Fruit fly (Drosophila melanogaster) whole organism, wandering third instar larva: ENCODE measurements around the gene CG1695.

Experiments
- CG9705 ChIP-seq: fragments of 200-800 bp; sonication (Bioruptor generic); optimal IDR thresholded peaks from 2 replicates; lab custom pipeline; 2018; ENCODE audit warnings: missing biosample characterization, mild to moderate bottlenecking, missing genetic modification characterization
- Hnf4 ChIP-seq: fragments of 200-800 bp; sonication (Bioruptor generic); optimal IDR thresholded peaks from 2 replicates; lab custom pipeline; 2016; ENCODE audit warnings: missing biosample characterization, mild to moderate bottlenecking, missing genetic modification characterization
- Hr83 ChIP-seq: fragments of 200-300 bp; sonication (Bioruptor generic); optimal IDR thresholded peaks from 2 replicates; lab custom pipeline; 2016; ENCODE audit warnings: missing biosample characterization, mild to moderate bottlenecking, missing genetic modification characterization, moderate library complexity; ENCODE audit not compliant: poor library complexity, severe bottlenecking
- dl ChIP-seq, 2 experiments: fragments of 175-275, 200-275 bp in 1 of 2; fragments of 200-275 bp in 1 of 2; sonication (Bioruptor generic); optimal IDR thresholded peaks; lab custom pipeline; 2018; ENCODE audit warnings: mild to moderate bottlenecking in 2 of 2, missing biosample characterization in 2 of 2, missing genetic modification characterization in 2 of 2, moderate library complexity in 2 of 2; ENCODE audit not compliant: partially characterized antibody in 2 of 2, insufficient read depth in 1 of 2
- psq ChIP-seq: fragments of 200-800 bp; sonication (Bioruptor generic); optimal IDR thresholded peaks from 3 replicates; lab custom pipeline; 2017; ENCODE audit warnings: missing biosample characterization, mild to moderate bottlenecking, missing genetic modification characterization, moderate library complexity
- sage ChIP-seq: fragments of 200-800 bp; sonication (Bioruptor generic); optimal IDR thresholded peaks from 2 replicates; lab custom pipeline; 2016; ENCODE audit warnings: missing biosample characterization, mild to moderate bottlenecking, missing genetic modification characterization
- woc ChIP-seq: sonication (Bioruptor generic); optimal IDR thresholded peaks from 2 replicates; lab custom pipeline; 2016; ENCODE audit warnings: missing biosample characterization, mild to moderate bottlenecking, missing genetic modification characterization

DNA sequence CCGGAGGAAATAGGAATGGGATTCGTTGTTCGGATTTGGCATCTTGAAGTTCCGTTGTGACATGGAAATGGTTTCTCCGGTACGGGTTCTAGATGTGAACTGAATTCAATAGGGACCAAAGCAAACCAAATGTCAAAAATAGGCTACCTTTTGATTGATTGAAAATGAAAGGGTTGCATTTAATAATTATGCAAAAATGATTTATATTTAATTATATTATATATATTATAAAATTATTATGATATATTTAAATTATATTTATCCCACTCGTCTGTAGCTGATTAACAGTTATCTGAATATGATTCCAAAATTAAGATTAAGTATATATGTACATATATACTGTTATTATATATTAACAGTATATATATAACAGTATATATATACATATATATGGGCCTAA is 43.0 kb upstream of the CG1695 start, which contains the start of gene jb:
- TF ChIP-seq Hnf4 (no peak), sage (GFP tag; lab: Kevin White, UChicago) (no peak), Hr83 (GFP tag; lab: Kevin White, UChicago) (no peak), psq (GFP tag; lab: Kevin White, UChicago) (no peak), dl (GFP tag; optimal IDR thresholded peaks at IDR 0.05; lab: Kevin White, UChicago; ENCODE audit: insufficient read depth in 1 of 2, partially characterized antibody in 2 of 2) (no peak), CG9705 (GFP tag; lab: Kevin White, UChicago) (no peak), woc (GFP tag; lab: Kevin White, UChicago) (no peak)
